Fruit fly (Drosophila melanogaster) whole organism, embryonic: ENCODE results near the gene CG32847.

ENCODE experiments used
- B-H1 ChIP-seq: fragments of 200-800 bp; sonication (Bioruptor generic); IDR thresholded peaks from 3 replicates; pipeline ENCODE4 v1.3.6; 2022; ENCODE audit warnings: missing biosample characterization, missing genetic modification characterization
- CG11247 ChIP-seq: fragments of 200-800 bp; sonication (Bioruptor generic); IDR thresholded peaks from 2 replicates; pipeline ENCODE4 v1.3.6; 2022; ENCODE audit warnings: missing biosample characterization, missing genetic modification characterization
- CG11695 ChIP-seq: fragments of 200-800 bp; sonication (Bioruptor generic); IDR thresholded peaks from 3 replicates; pipeline ENCODE4 v1.3.6; 2022; ENCODE audit warnings: missing biosample characterization, missing genetic modification characterization
- CG12219 ChIP-seq: fragments of 200-800 bp; sonication (Bioruptor generic); optimal IDR thresholded peaks from 3 replicates; lab custom pipeline; 2018; ENCODE audit warnings: missing biosample characterization, mild to moderate bottlenecking, missing genetic modification characterization
- CG13424 ChIP-seq: fragments of 200-800 bp; sonication (Bioruptor generic); optimal IDR thresholded peaks from 2 replicates; lab custom pipeline; 2019; ENCODE audit warnings: missing biosample characterization, mild to moderate bottlenecking, missing genetic modification characterization, moderate library complexity
- CG14441 ChIP-seq: fragments of 200-800 bp; sonication (Bioruptor generic); IDR thresholded peaks from 2 replicates; pipeline ENCODE4 v1.3.6; 2022; ENCODE audit warnings: missing biosample characterization, missing genetic modification characterization
- CG17328 ChIP-seq: fragments of 200-800 bp; sonication (Bioruptor generic); IDR thresholded peaks from 2 replicates; pipeline ENCODE4 v1.3.6; 2022; ENCODE audit warnings: missing biosample characterization, missing genetic modification characterization
- CG17829 ChIP-seq: fragments of 200-800 bp; optimal IDR thresholded peaks from 2 replicates; lab custom pipeline; 2019; ENCODE audit warnings: missing biosample characterization, mild to moderate bottlenecking, missing genetic modification characterization, moderate library complexity
- CG18599 ChIP-seq: fragments of 200-800 bp; sonication (Bioruptor generic); optimal IDR thresholded peaks from 3 replicates; lab custom pipeline; 2017; ENCODE audit warnings: missing biosample characterization, missing genetic modification characterization, mild to moderate bottlenecking, moderate library complexity, missing genetic modification reagents
- CG32772 ChIP-seq: fragments of 200-800 bp; sonication (Bioruptor generic); IDR thresholded peaks from 2 replicates; pipeline ENCODE4 v1.3.6; 2022; ENCODE audit warnings: missing biosample characterization, missing genetic modification characterization
- CG3995 ChIP-seq: fragments of 200-800 bp; sonication (Bioruptor generic); optimal IDR thresholded peaks from 3 replicates; lab custom pipeline; 2016; ENCODE audit warnings: missing biosample characterization, missing genetic modification characterization
- CG6689 ChIP-seq: fragments of 200-800 bp; sonication (Bioruptor generic); IDR thresholded peaks from 2 replicates; pipeline ENCODE4 v1.3.6; 2022; ENCODE audit warnings: missing biosample characterization, missing genetic modification characterization
- CG7372 ChIP-seq: fragments of 200-800 bp; sonication (Bioruptor generic); IDR thresholded peaks from 2 replicates; pipeline ENCODE4 v1.3.6; 2022; ENCODE audit warnings: missing biosample characterization, missing genetic modification characterization
- CG7839 ChIP-seq: fragments of 200-800 bp; sonication (Bioruptor generic); optimal IDR thresholded peaks from 3 replicates; lab custom pipeline; 2018; ENCODE audit warnings: missing biosample characterization, mild to moderate bottlenecking, missing genetic modification characterization, moderate library complexity
- CG9215 ChIP-seq: fragments of 200-800 bp; sonication (Bioruptor generic); IDR thresholded peaks from 2 replicates; pipeline ENCODE4 v1.3.6; 2022; ENCODE audit warnings: missing biosample characterization, missing genetic modification characterization
- H15 ChIP-seq: fragments of 200-800 bp; sonication (Bioruptor generic); IDR thresholded peaks from 3 replicates; pipeline ENCODE4 v1.3.6; 2022; ENCODE audit warnings: missing biosample characterization, missing genetic modification characterization
- Hey ChIP-seq: fragments of 200-800 bp; sonication (Bioruptor generic); optimal IDR thresholded peaks from 3 replicates; lab custom pipeline; 2018; ENCODE audit warnings: missing biosample characterization, mild to moderate bottlenecking, missing genetic modification characterization
- Med ChIP-seq: fragments of 200-800 bp; sonication (Bioruptor generic); peaks from one replicate; lab custom pipeline; 2016; ENCODE audit warnings: missing biosample characterization, missing genetic modification characterization, mild to moderate bottlenecking, inconsistent platforms, moderate library complexity
- Mrtf ChIP-seq: fragments of 200-800 bp; sonication (Bioruptor generic); IDR thresholded peaks from 3 replicates; pipeline ENCODE4 v1.3.6; 2022; ENCODE audit warnings: missing biosample characterization, missing genetic modification characterization
- Nf-YC ChIP-seq: fragments of 200-800 bp; optimal IDR thresholded peaks from 3 replicates; lab custom pipeline; 2019; ENCODE audit warnings: missing biosample characterization, mild to moderate bottlenecking, missing genetic modification characterization, moderate library complexity
- PHDP ChIP-seq: fragments of 200-800 bp; sonication (Bioruptor generic); optimal IDR thresholded peaks from 3 replicates; lab custom pipeline; 2018; ENCODE audit warnings: missing biosample characterization, mild to moderate bottlenecking, missing genetic modification characterization, moderate library complexity
- Ptx1 ChIP-seq: fragments of 200-800 bp; sonication (Bioruptor generic); IDR thresholded peaks from 2 replicates; pipeline ENCODE4 v1.3.6; 2022; ENCODE audit warnings: missing biosample characterization, missing genetic modification characterization
- Rfx ChIP-seq: fragments of 200-800 bp; sonication (Bioruptor generic); IDR thresholded peaks from 2 replicates; pipeline ENCODE4 v1.3.6; 2022; ENCODE audit warnings: missing biosample characterization, missing genetic modification characterization
- Sox102F ChIP-seq: fragments of 200-800 bp; sonication (Bioruptor generic); optimal IDR thresholded peaks from 2 replicates; lab custom pipeline; 2018; ENCODE audit warnings: missing biosample characterization, mild to moderate bottlenecking, missing genetic modification characterization, moderate library complexity
- Ssrp ChIP-seq: fragments of 200-800 bp; sonication (Bioruptor generic); optimal IDR thresholded peaks from 2 replicates; lab custom pipeline; 2018; ENCODE audit warnings: missing biosample characterization, mild to moderate bottlenecking, missing genetic modification characterization, moderate library complexity
- Taf1 ChIP-seq: fragments of 200-800 bp; sonication (Bioruptor generic); IDR thresholded peaks from 2 replicates; pipeline ENCODE4 v1.3.6; 2022; ENCODE audit warnings: missing biosample characterization, missing genetic modification characterization
- Tbp ChIP-seq: fragments of >200 bp; optimal IDR thresholded peaks from 2 replicates; lab custom pipeline; 2018; ENCODE audit warnings: missing biosample characterization, missing genetic modification characterization
- Xbp1 ChIP-seq: fragments of 200-800 bp; sonication (Bioruptor generic); optimal IDR thresholded peaks from 3 replicates; lab custom pipeline; 2016; ENCODE audit warnings: missing biosample characterization, mild to moderate bottlenecking, missing genetic modification characterization
- da ChIP-seq: fragments of 200-800 bp; sonication (Bioruptor generic); optimal IDR thresholded peaks from 2 replicates; lab custom pipeline; 2016; ENCODE audit warnings: missing biosample characterization, missing genetic modification characterization
- dmrt99B ChIP-seq: fragments of 200-800 bp; sonication (Bioruptor generic); optimal IDR thresholded peaks from 2 replicates; lab custom pipeline; 2018; ENCODE audit warnings: missing biosample characterization, mild to moderate bottlenecking, missing genetic modification characterization, moderate library complexity
- gem ChIP-seq: fragments of 200-800 bp; sonication (Bioruptor generic); optimal IDR thresholded peaks from 2 replicates; lab custom pipeline; 2019; ENCODE audit warnings: missing biosample characterization, mild to moderate bottlenecking, missing genetic modification characterization, moderate library complexity
- grau ChIP-seq: fragments of 200-800 bp; optimal IDR thresholded peaks from 3 replicates; lab custom pipeline; 2019; ENCODE audit warnings: missing biosample characterization, mild to moderate bottlenecking, missing genetic modification characterization, moderate library complexity
- hkb ChIP-seq, 2 experiments: fragments of 200-800 bp in 1 of 2; fragments of >200 bp in 1 of 2; sonication (Bioruptor generic) in 1 of 2; IDR thresholded peaks in 1 of 2; optimal IDR thresholded peaks in 1 of 2; 2 replicates each; pipeline versions ENCODE4 v1.3.6 to Lab custom; 2017 to 2022; ENCODE audit warnings: missing biosample characterization in 1 of 2, missing genetic modification characterization in 1 of 2
- lmd ChIP-seq: fragments of 200-800 bp; sonication (Bioruptor generic); IDR thresholded peaks from 2 replicates; pipeline ENCODE4 v1.3.6; 2022; ENCODE audit warnings: missing biosample characterization, missing genetic modification characterization
- prd ChIP-seq, 3 experiments: fragments of >200 bp in 2 of 3; fragments of 200-800 bp in 1 of 3; sonication (Bioruptor generic) in 1 of 3; optimal IDR thresholded peaks in 2 of 3; IDR thresholded peaks in 1 of 3; 2 replicates in 2 of 3; 3 replicates in 1 of 3; pipeline versions ENCODE4 v1.3.6 to Lab custom; 2017 to 2022; ENCODE audit warnings: missing biosample characterization in 1 of 3, missing genetic modification characterization in 1 of 3
- ranshi ChIP-seq: fragments of 200-800 bp; sonication (Bioruptor generic); IDR thresholded peaks from 2 replicates; pipeline ENCODE4 v1.3.6; 2022; ENCODE audit warnings: missing biosample characterization, missing genetic modification characterization
- slbo ChIP-seq: fragments of 200-800 bp; sonication (Bioruptor generic); IDR thresholded peaks from 2 replicates; pipeline ENCODE4 v1.3.6; 2022; ENCODE audit warnings: missing biosample characterization, missing genetic modification characterization
- sr ChIP-seq: fragments of 200-800 bp; sonication (Bioruptor generic); IDR thresholded peaks from 3 replicates; pipeline ENCODE4 v1.3.6; 2022; ENCODE audit warnings: missing biosample characterization, missing genetic modification characterization
- tgo ChIP-seq: fragments of 200-800 bp; sonication (Bioruptor generic); IDR thresholded peaks from 3 replicates; pipeline ENCODE4 v1.3.6; 2022; ENCODE audit warnings: missing biosample characterization, missing genetic modification characterization

Gene CG32847

DNA sequence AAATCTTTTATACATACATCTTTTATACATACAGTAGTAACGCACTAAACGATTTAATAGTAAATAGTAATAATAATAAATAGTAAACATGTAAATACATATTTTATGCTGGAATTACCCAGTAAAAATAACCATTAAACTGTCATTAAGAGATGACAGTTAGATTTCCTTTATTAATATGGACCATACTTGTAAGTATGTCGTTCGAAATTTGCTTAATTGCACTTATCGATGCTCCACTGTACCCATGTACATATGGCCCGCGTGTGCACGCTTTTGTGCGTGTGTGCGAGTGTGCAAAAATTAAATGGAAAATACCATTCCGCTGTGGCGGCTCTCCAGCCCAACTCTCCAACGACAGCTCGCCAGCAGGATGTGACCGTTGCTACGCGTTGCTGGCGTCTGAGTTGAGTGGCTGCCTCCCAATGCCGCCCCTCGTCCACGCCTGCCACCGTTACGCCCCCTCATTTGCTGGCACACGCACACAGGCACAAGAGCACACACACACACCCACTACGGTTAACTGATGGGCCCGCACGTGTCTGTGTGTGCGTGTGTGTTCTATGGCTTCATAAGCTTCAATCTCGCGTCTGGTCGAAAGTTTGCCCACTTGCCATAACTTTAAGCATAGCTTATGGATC is 18.6 kb upstream of the CG32847 start (continued):
- TF ChIP-seq CG13424 (tag; lab: Kevin White, UChicago) (peak; percentile 16), Med (GFP tag; lab: Kevin White, UChicago) (peak; percentile 68), da (GFP tag; lab: Kevin White, UChicago) (no peak), CG3995 (GFP tag; lab: Kevin White, UChicago) (no peak), CG12219 (peak; percentile 1), CG14441 (GFP tag; lab: Robert Waterston, UW) (no peak), CG7372 (GFP tag; lab: Robert Waterston, UW) (no peak), B-H1 (GFP tag; lab: Robert Waterston, UW) (no peak), CG6689 (GFP tag; lab: Robert Waterston, UW) (peak; percentile 22; the same call in 1 of the 2 replicates), CG7839 (tag; lab: Kevin White, UChicago) (peak; percentile 12), Hey (tag; lab: Kevin White, UChicago) (peak; percentile 92), CG11247 (GFP tag; lab: Robert Waterston, UW) (0 out of 2 replicates have a peak, but pooled peaks have one; percentile 14), CG11695 (GFP tag; lab: Robert Waterston, UW) (peak; percentile 28; the same call in 1 of the 3 replicates), PHDP (tag; lab: Kevin White, UChicago) (peak; percentile 12), ranshi (GFP tag; lab: Robert Waterston, UW) (peak; percentile 31; the same call in 1 of the 2 replicates), CG32772 (0 out of 2 replicates have a peak, but pooled peaks have one; percentile 23), lmd (GFP tag; lab: Robert Waterston, UW) (0 out of 2 replicates have a peak, but pooled peaks have one; percentile 21), Xbp1 (GFP tag; lab: Kevin White, UChicago) (peak; percentile 9), prd (optimal IDR thresholded peaks at IDR 0.05; lab: Kevin White, UChicago) (no peak), prd (GFP tag; IDR thresholded peaks at IDR 0.05; lab: Robert Waterston, UW) (peak; percentile 36; the same call in 2 of the 3 replicates), slbo (GFP tag; lab: Robert Waterston, UW) (peak; percentile 24; the same call in 1 of the 2 replicates), tgo (GFP tag; lab: Robert Waterston, UW) (0 out of 3 replicates have a peak, but pooled peaks have one; percentile 26), gem (tag; lab: Kevin White, UChicago) (peak; percentile 30), hkb (optimal IDR thresholded peaks at IDR 0.05; lab: Kevin White, UChicago) (no peak), hkb (GFP tag; IDR thresholded peaks at IDR 0.05; lab: Robert Waterston, UW) (0 out of 2 replicates have a peak, but pooled peaks have one; percentile 8), Tbp (GFP tag; lab: Kevin White, UChicago) (no peak), CG18599 (peak; percentile 36), grau (peak; percentile 78), Nf-YC (tag; lab: Kevin White, UChicago) (no peak), CG9215 (GFP tag; lab: Robert Waterston, UW) (no peak), Sox102F (GFP tag; lab: Kevin White, UChicago) (peak; percentile 20), CG17829 (tag; lab: Kevin White, UChicago) (no peak), Ptx1 (GFP tag; lab: Robert Waterston, UW) (peak; percentile 30; the same call in 1 of the 2 replicates), CG17328 (GFP tag; lab: Robert Waterston, UW) (0 out of 2 replicates have a peak, but pooled peaks have one; percentile 14), Mrtf (GFP tag; lab: Robert Waterston, UW) (0 out of 3 replicates have a peak, but pooled peaks have one; percentile 3), sr (GFP tag; lab: Robert Waterston, UW) (peak; percentile 78), Taf1 (GFP tag; lab: Robert Waterston, UW) (0 out of 2 replicates have a peak, but pooled peaks have one; percentile 19), H15 (GFP tag; lab: Robert Waterston, UW) (0 out of 3 replicates have a peak, but pooled peaks have one; percentile 35), Rfx (peak; percentile 36; the same call in 1 of the 2 replicates), dmrt99B (tag; lab: Kevin White, UChicago) (peak; percentile 26), Ssrp (tag; lab: Kevin White, UChicago) (peak; percentile 11)
- TF ChIP-seq, all 482 proteins: peak for 48
